Worm (Caenorhabditis elegans) whole organism, late embryonic: ENCODE measurements around the gene nop-1.
A peak's percentile ranks its signal among the peaks of the same experiment; 100 is the strongest.

Experiments
- C38D4.7 ChIP-seq: fragments of 200-800 bp; sonication (Bioruptor generic); optimal IDR thresholded peaks from 2 replicates; lab custom pipeline; 2018; ENCODE audit warnings: mild to moderate bottlenecking, missing genetic modification characterization, moderate library complexity, missing compliant biosample characterization
- T23F11.4 ChIP-seq: fragments of 200-800 bp; sonication (Bioruptor generic); optimal IDR thresholded peaks from 2 replicates; lab custom pipeline; 2018; ENCODE audit warnings: mild to moderate bottlenecking, missing genetic modification characterization, missing compliant biosample characterization
- ama-1 ChIP-seq: fragments of 150-350 bp; optimal IDR thresholded peaks from 2 replicates; lab custom pipeline; 2014
- ceh-14 ChIP-seq: sonication (generic microtip); optimal IDR thresholded peaks from 2 replicates; lab custom pipeline; 2016; ENCODE audit warnings: missing genotype, missing genetic modification characterization, missing compliant biosample characterization
- ceh-18 ChIP-seq: sonication (generic microtip); optimal IDR thresholded peaks from 2 replicates; lab custom pipeline; 2016; ENCODE audit warnings: missing genetic modification characterization, missing compliant biosample characterization
- ceh-2 ChIP-seq: sonication (generic microtip); optimal IDR thresholded peaks from 2 replicates; lab custom pipeline; 2016; ENCODE audit warnings: missing genotype, missing genetic modification characterization, missing compliant biosample characterization
- ceh-22 ChIP-seq: sonication (generic microtip); optimal IDR thresholded peaks from 2 replicates; lab custom pipeline; 2017; ENCODE audit warnings: missing biosample characterization, missing genetic modification characterization
- ceh-30 ChIP-seq: fragments of 150-350 bp; optimal IDR thresholded peaks from 2 replicates; lab custom pipeline; 2014; ENCODE audit warnings: missing biosample characterization, missing genetic modification characterization
- ceh-31 ChIP-seq: sonication (generic microtip); optimal IDR thresholded peaks from 2 replicates; lab custom pipeline; 2016; ENCODE audit warnings: missing genetic modification characterization, missing compliant biosample characterization
- ceh-9 ChIP-seq: sonication (generic microtip); optimal IDR thresholded peaks from 2 replicates; lab custom pipeline; 2016; ENCODE audit warnings: mild to moderate bottlenecking, missing genetic modification characterization, inconsistent platforms, missing compliant biosample characterization
- che-1 ChIP-seq: sonication (generic microtip); optimal IDR thresholded peaks from 2 replicates; lab custom pipeline; 2016; ENCODE audit warnings: mild to moderate bottlenecking, missing genetic modification characterization, missing compliant biosample characterization
- dmd-4 ChIP-seq: sonication (generic microtip); optimal IDR thresholded peaks from 2 replicates; lab custom pipeline; 2016; ENCODE audit warnings: borderline replicate concordance, missing genetic modification characterization, missing compliant biosample characterization
- elt-2 ChIP-seq: sonication (generic microtip); optimal IDR thresholded peaks from 2 replicates; lab custom pipeline; 2016; ENCODE audit warnings: missing genetic modification reagents, missing genetic modification characterization, missing compliant biosample characterization
- fkh-10 ChIP-seq: fragments of 150-350 bp; optimal IDR thresholded peaks from 2 replicates; lab custom pipeline; 2014; ENCODE audit warnings: missing biosample characterization, missing genetic modification reagents, missing genetic modification characterization
- fkh-6 ChIP-seq: sonication (generic microtip); optimal IDR thresholded peaks from 2 replicates; lab custom pipeline; 2016; ENCODE audit warnings: missing genetic modification characterization, missing compliant biosample characterization
- hlh-15 ChIP-seq: sonication (generic microtip); optimal IDR thresholded peaks from 2 replicates; lab custom pipeline; 2016; ENCODE audit warnings: missing genetic modification characterization, missing compliant biosample characterization
- hlh-30 ChIP-seq: sonication (generic microtip); optimal IDR thresholded peaks from 2 replicates; lab custom pipeline; 2017; ENCODE audit warnings: antibody characterized with exemption, missing genetic modification characterization, missing compliant biosample characterization; ENCODE audit not compliant: insufficient read depth
- lin-11 ChIP-seq: fragments of 200-800 bp; sonication (Bioruptor generic); optimal IDR thresholded peaks from 2 replicates; lab custom pipeline; 2018; ENCODE audit warnings: mild to moderate bottlenecking, missing genetic modification characterization, missing compliant biosample characterization
- npax-4 ChIP-seq: sonication (generic microtip); optimal IDR thresholded peaks from 2 replicates; lab custom pipeline; 2016; ENCODE audit warnings: missing genetic modification characterization, missing compliant biosample characterization
- ref-2 ChIP-seq: sonication (generic microtip); optimal IDR thresholded peaks from 2 replicates; lab custom pipeline; 2016; ENCODE audit warnings: missing genetic modification characterization, missing compliant biosample characterization
- rnt-1 ChIP-seq: sonication (generic microtip); optimal IDR thresholded peaks from 2 replicates; lab custom pipeline; 2016; ENCODE audit warnings: missing genetic modification characterization, missing compliant biosample characterization
- sdc-2 ChIP-seq: sonication (generic microtip); optimal IDR thresholded peaks from 2 replicates; lab custom pipeline; 2016; ENCODE audit warnings: missing genotype, missing genetic modification characterization, missing compliant biosample characterization
- syd-9 ChIP-seq: sonication (generic microtip); optimal IDR thresholded peaks from 2 replicates; lab custom pipeline; 2016; ENCODE audit warnings: mild to moderate bottlenecking, missing genetic modification characterization, moderate library complexity, missing compliant biosample characterization
- unc-42 ChIP-seq: sonication (generic microtip); optimal IDR thresholded peaks from 2 replicates; lab custom pipeline; 2016; ENCODE audit warnings: missing genotype, missing genetic modification characterization, missing compliant biosample characterization
- unc-55 ChIP-seq: sonication (generic microtip); optimal IDR thresholded peaks from 2 replicates; lab custom pipeline; 2017; ENCODE audit warnings: missing biosample characterization, missing genetic modification reagents, missing genetic modification characterization
- unc-86 ChIP-seq: sonication (generic microtip); optimal IDR thresholded peaks from 2 replicates; lab custom pipeline; 2016; ENCODE audit warnings: missing genetic modification characterization, missing compliant biosample characterization

nop-1 gene

DNA sequence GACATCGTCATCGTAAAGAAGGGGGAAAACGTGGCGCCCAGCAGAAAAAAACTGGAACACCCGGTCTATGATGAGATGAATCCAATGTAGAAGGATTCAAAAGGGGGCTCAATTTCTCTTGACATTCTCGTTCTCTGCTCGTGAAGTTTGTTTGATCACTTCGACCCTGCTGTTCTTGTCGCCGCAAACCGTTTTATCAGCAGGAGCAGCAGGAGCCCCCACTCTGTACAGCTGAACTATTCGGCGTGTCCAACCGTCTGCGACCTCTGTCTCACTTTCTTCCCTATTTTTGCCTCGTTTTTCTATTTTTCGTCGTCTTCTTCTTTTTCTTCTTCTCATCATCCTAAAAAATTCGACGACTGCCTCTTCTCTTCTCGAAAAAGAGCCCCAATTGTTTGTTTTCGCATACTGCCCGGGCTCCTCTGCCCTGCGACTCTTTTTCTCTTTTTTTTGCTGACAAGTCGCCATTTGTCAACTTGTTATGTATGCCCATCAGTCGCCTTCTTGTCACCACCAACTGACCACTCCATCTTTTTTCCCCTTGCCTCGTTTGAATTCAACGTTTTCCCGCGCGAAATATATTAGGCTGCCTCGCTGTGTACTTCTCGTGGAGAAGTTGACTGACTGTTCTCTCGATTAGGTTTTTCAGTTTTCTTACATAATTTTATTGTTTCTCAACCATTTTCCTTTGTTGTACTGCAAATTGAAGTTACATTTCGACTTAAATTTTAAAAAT lies 30.6 kb downstream of the nop-1 start (continued):
- no peak for TF ChIP-seq ceh-9
- TF ChIP-seq sdc-2 (tag; lab: Kevin White, UChicago), result no peak
- no peak for TF ChIP-seq rnt-1 (tag; lab: Kevin White, UChicago)
- no peak for TF ChIP-seq syd-9 (tag; lab: Kevin White, UChicago)

- TF ChIP-seq unc-86 (tag; lab: Kevin White, UChicago) (no peak), unc-42 (tag; lab: Kevin White, UChicago) (no peak), syd-9 (tag; lab: Kevin White, UChicago) (no peak), ceh-30 (tag; lab: Kevin White, UChicago) (no peak), fkh-10 (GFP tag; lab: Kevin White, UChicago) (no peak), ceh-22 (tag; lab: Kevin White, UChicago) (no peak), ceh-2 (no peak), T23F11.4 (GFP tag; lab: Kevin White, UChicago) (no peak), ceh-18 (tag; lab: Kevin White, UChicago) (no peak), lin-11 (tag; lab: Kevin White, UChicago) (no peak)
Observed at ce11 chrIII:5990090-5990489, 31.6 kb downstream of the nop-1 start.

DNA sequence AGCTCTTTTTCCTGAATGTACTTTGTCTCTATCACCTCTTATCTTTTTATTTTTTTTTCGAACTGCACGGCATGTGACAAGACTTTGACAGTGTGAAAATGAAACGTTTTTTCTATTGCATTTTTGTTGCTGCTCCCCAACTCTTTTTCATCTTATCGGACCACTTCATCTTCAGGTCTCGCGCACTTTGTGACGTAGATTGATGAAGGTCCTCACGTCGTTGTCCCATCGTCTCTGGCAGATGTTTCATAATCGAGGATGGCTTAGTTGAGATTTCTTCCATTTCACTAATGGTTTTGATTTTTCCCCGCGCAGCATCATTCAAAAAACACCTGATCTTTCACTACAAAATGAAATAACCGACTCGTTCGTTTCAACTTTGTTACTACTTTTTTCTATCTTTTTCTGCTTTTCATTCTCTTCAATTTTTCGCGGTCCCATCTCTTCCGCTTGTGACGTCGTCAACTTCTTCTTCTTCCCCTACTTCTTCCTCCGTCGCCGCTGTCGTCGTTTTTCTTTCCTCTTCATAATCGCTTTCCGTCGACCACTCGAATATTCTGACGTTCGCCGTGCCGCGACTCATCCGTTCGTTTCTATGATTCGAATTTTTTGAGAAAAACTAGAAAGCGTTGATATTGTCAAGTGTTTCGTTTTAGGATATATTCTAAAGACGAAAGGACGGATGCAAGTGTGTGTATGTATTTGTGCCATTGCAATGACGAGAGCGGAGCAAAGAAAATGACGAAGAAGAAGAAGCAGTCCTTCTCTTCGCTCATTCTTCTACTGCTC lies 32.8 kb downstream of the nop-1 start, which contains the start of gene T04C9.2:
Gene T04C9.2 (plus strand): TSS at position 739 of the 789 bp plus-strand sequence.
- no peak for TF ChIP-seq fkh-6 (tag; lab: Kevin White, UChicago)
- TF ChIP-seq unc-42 (tag; lab: Kevin White, UChicago), result peak; percentile 51
- no peak for TF ChIP-seq T23F11.4 (GFP tag; lab: Kevin White, UChicago)
- peak; percentile 47 for TF ChIP-seq unc-55 (GFP tag; lab: Kevin White, UChicago)
- no peak for TF ChIP-seq hlh-15 (tag; lab: Kevin White, UChicago)
- TF ChIP-seq, all 69 proteins: peak for 2

DNA sequence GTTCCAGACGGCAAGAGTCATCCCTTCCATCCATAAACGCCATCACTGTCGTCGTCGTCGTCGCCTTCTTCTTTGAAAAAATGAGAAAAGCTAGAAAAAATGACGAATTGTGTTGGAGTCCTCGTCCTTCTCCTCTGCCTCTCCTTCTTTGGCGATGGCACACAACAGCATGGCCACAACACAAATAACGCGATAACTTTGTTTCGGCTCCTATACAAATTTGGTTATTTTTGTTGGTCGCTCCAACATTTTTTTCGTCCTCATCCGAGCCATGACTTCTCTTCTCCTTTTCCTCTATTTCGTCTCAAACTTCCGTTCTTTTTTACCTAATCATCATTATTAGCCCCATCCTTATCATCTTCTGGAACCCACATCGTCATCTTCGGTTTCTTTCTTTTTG lies 33.5 kb downstream of the nop-1 start:
- TF ChIP-seq dmd-4 (tag; lab: Kevin White, UChicago) (no peak), unc-42 (tag; lab: Kevin White, UChicago) (peak; percentile 98)

DNA sequence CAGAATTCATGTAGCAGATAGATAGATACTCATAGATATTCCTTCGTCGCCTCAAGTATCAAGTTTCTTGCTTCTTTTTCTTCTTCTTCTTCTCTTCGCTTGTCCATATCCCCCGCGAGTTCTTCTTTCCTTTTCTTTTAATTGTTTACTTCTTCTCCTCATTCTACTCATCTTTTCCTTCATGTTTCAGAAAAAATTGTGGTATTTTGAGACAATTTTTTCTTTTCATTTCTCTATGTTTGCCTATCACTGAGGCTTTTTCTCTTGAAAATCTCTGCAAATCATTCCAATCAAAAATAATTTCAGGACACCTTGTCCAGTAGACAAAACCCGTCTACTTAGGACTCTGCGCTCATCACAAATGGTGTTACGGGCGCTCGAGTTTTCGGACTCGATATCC lies 34.4 kb downstream of the nop-1 start, which contains the start of gene T04C9.1:
Gene T04C9.1 (plus strand): TSS at position 301 of the 400 bp plus-strand sequence.
- TF ChIP-seq npax-4 (tag; lab: Kevin White, UChicago), result no peak
- no peak for TF ChIP-seq dmd-4 (tag; lab: Kevin White, UChicago)
- TF ChIP-seq, all 69 proteins: peak for 0

ce11 chrIII:5998640-5999039 lies 40.1 kb downstream of the nop-1 start:
- TF ChIP-seq ceh-14 (tag; lab: Kevin White, UChicago) (no peak), unc-42 (tag; lab: Kevin White, UChicago) (peak; percentile 33), elt-2 (no peak), che-1 (tag; lab: Kevin White, UChicago) (no peak), fkh-6 (tag; lab: Kevin White, UChicago) (no peak)

- no peak for TF ChIP-seq ceh-31 (tag; lab: Kevin White, UChicago)
- peak; percentile 36 for TF ChIP-seq unc-42 (tag; lab: Kevin White, UChicago)
Observed at ce11 chrIII:5999629-6000028, 41.1 kb downstream of the nop-1 start.

DNA sequence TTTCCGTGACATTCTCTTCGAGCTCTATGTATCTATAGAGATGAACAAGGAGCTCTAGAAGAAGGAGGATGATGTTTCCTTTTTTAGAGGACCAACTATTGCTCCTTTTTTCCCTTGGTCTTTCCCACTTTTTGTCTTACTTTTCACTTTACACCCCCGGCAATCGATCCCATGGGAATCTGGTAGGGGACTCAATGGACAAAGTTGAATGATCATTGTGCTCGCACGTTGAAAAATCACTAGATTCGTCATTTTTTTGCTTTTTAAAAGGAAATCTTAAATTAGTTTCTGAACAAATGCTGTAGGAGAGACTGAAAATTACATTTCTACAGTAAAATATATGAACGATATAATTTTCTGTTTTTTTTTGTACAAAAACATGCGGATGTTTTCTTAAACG lies 43.5 kb downstream of the nop-1 start:
- TF ChIP-seq C38D4.7 (GFP tag; lab: Kevin White, UChicago) (no peak), ama-1 (lab: Kevin White, UChicago) (no peak), ref-2 (tag; lab: Kevin White, UChicago) (no peak), hlh-30 (tag; lab: Kevin White, UChicago) (no peak)
- TF ChIP-seq, all 69 proteins: peak for 0
